Fruit fly (Drosophila melanogaster) whole organism, embryonic: ENCODE results near the gene CG14459.

ENCODE experiments used
- Mes4 ChIP-seq: fragments of 200-800 bp; sonication (Bioruptor generic); optimal IDR thresholded peaks from 2 replicates; lab custom pipeline; 2016; ENCODE audit warnings: missing biosample characterization, missing genetic modification characterization
- Pdp1 ChIP-seq, 2 experiments: fragments of 200-800 bp; sonication (Bioruptor generic); optimal IDR thresholded peaks; 3 replicates each; lab custom pipeline; 2016; ENCODE audit warnings: missing biosample characterization in 2 of 2, missing genetic modification characterization in 2 of 2, mild to moderate bottlenecking in 1 of 2, moderate library complexity in 1 of 2

Gene CG14459

DNA sequence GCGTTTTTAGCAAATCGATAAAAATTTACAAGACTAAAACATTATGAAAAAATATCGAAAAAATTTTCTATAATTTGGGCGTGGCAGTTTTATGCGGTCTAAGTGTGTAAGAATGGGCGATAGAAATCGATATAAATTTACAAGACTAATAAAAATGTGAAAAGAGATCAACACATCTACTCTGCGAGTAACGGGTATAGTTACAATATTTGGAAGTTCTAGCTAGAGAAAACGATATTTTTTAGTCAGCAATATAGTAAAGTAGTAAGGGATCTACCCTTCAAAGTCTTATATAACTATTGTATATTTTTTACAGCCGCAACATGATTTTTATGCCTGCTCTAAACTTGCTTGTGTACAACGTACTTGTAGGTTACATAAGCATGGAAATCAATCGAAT lies 89.6 kb downstream of the CG14459 start, which contains the start of gene CG11404:
CG11404 (plus strand) TSS at position 301 of the 400 bp plus-strand sequence.
- TF ChIP-seq Pdp1 (GFP tag; optimal IDR thresholded peaks at IDR 0.05; lab: Kevin White, UChicago): peak in 1 of 2 experiments; percentile 79
- no peak for TF ChIP-seq Mes4
